Worm (Caenorhabditis elegans) whole organism, L4 larva: Measurements from ENCODE around the gene Y39B6A.42.

Experiments
- F10B5.3 ChIP-seq: sonication (generic microtip); optimal IDR thresholded peaks from 2 replicates; lab custom pipeline; 2016; ENCODE audit warnings: mild to moderate bottlenecking, missing genetic modification characterization, missing compliant biosample characterization
- F44E2.7 ChIP-seq: fragments of 200-800 bp; sonication (Bioruptor generic); IDR thresholded peaks from 2 replicates; pipeline ENCODE4 v2.1.2; 2022; ENCODE audit warnings: missing genetic modification characterization, missing compliant biosample characterization
- F49E8.2 ChIP-seq: sonication (generic microtip); optimal IDR thresholded peaks from 2 replicates; lab custom pipeline; 2016; ENCODE audit warnings: missing compliant biosample characterization, mild to moderate bottlenecking, missing genetic modification characterization, borderline replicate concordance
- T26A8.4 ChIP-seq: fragments of 200-800 bp; sonication (Bioruptor generic); IDR thresholded peaks from 2 replicates; pipeline ENCODE4 v1.3.6; 2022; ENCODE audit warnings: missing genetic modification characterization, missing compliant biosample characterization
- Y48G9A.11 ChIP-seq: fragments of 200-800 bp; sonication (Bioruptor generic); IDR thresholded peaks from 2 replicates; pipeline ENCODE4 v1.3.6; 2022; ENCODE audit warnings: missing genetic modification reagents, missing genetic modification characterization, missing compliant biosample characterization
- Y5F2A.4 ChIP-seq: fragments of 200-800 bp; sonication (Bioruptor generic); optimal IDR thresholded peaks from 2 replicates; lab custom pipeline; 2018; ENCODE audit warnings: mild to moderate bottlenecking, missing genetic modification characterization, missing compliant biosample characterization
- ZK337.2 ChIP-seq: fragments of 200-800 bp; sonication (Bioruptor generic); IDR thresholded peaks from 2 replicates; pipeline ENCODE4 v1.3.6; 2022; ENCODE audit warnings: missing genetic modification reagents, missing genetic modification characterization, missing compliant biosample characterization
- aly-2 ChIP-seq: sonication (generic microtip); optimal IDR thresholded peaks from 2 replicates; lab custom pipeline; 2018; ENCODE audit warnings: missing biosample characterization, missing genetic modification characterization
- arid-1 ChIP-seq: fragments of 200-800 bp; sonication (Bioruptor generic); conservative IDR thresholded peaks from 2 replicates; pipeline ENCODE4 v1.3.6; 2022; ENCODE audit warnings: missing genetic modification reagents, missing genetic modification characterization, missing compliant biosample characterization
- ceh-32 ChIP-seq: sonication (generic microtip); optimal IDR thresholded peaks from 2 replicates; lab custom pipeline; 2016; ENCODE audit warnings: mild to moderate bottlenecking, missing genetic modification characterization, missing compliant biosample characterization; ENCODE audit not compliant: poor library complexity
- ces-1 ChIP-seq: fragments of 150-350 bp; sonication (generic microtip); optimal IDR thresholded peaks from 4 replicates; lab custom pipeline; 2014; ENCODE audit warnings: missing biosample characterization, missing genetic modification reagents, missing genetic modification characterization
- cey-2 ChIP-seq: sonication (generic microtip); optimal IDR thresholded peaks from 3 replicates; lab custom pipeline; 2017; ENCODE audit warnings: missing genetic modification characterization, mild to moderate bottlenecking, missing compliant biosample characterization, antibody characterized with exemption, borderline replicate concordance; ENCODE audit not compliant: insufficient read depth
- ctbp-1 ChIP-seq: fragments of 200-800 bp; sonication (Bioruptor generic); IDR thresholded peaks from 2 replicates; pipeline ENCODE4 v1.3.6; 2022; ENCODE audit warnings: missing genetic modification reagents, missing genetic modification characterization, missing compliant biosample characterization
- daf-16 ChIP-seq, 3 experiments: sonication (generic microtip); optimal IDR thresholded peaks; 2 replicates each; lab custom pipeline; 2016 to 2017; ENCODE audit warnings: missing genetic modification characterization in 3 of 3, missing genetic modification reagents in 3 of 3, mild to moderate bottlenecking in 2 of 3, missing compliant biosample characterization in 2 of 3, missing biosample characterization in 1 of 3, moderate library complexity in 1 of 3
- daf-19 ChIP-seq: fragments of 200-800 bp; sonication (Bioruptor generic); conservative IDR thresholded peaks from 2 replicates; pipeline ENCODE4 v1.3.6; 2022; ENCODE audit warnings: missing genetic modification characterization, missing compliant biosample characterization
- dmd-8 ChIP-seq: fragments of 200-800 bp; sonication (Bioruptor generic); IDR thresholded peaks from 2 replicates; pipeline ENCODE4 v1.3.6; 2022; ENCODE audit warnings: missing genetic modification characterization, missing compliant biosample characterization
- dmd-9 ChIP-seq: fragments of 200-800 bp; sonication (Bioruptor generic); IDR thresholded peaks from 2 replicates; pipeline ENCODE4 v1.3.6; 2022; ENCODE audit warnings: missing genetic modification reagents, missing genetic modification characterization, missing compliant biosample characterization
- duxl-1 ChIP-seq: sonication (generic microtip); optimal IDR thresholded peaks from 2 replicates; lab custom pipeline; 2016; ENCODE audit warnings: mild to moderate bottlenecking, missing genetic modification characterization, moderate library complexity, missing compliant biosample characterization; ENCODE audit not compliant: poor library complexity
- egl-43 ChIP-seq: fragments of 200-800 bp; sonication (Bioruptor generic); IDR thresholded peaks from 2 replicates; pipeline ENCODE4 v1.3.6; 2022; ENCODE audit warnings: missing genetic modification reagents, missing genetic modification characterization, missing compliant biosample characterization
- hif-1 ChIP-seq, 2 experiments: sonication (generic microtip); optimal IDR thresholded peaks; 2 replicates each; lab custom pipeline; 2016 to 2017; ENCODE audit warnings: missing compliant biosample characterization in 2 of 2, missing genetic modification characterization in 2 of 2, missing genetic modification reagents in 2 of 2, missing genotype in 2 of 2, mild to moderate bottlenecking in 1 of 2
- lim-7 ChIP-seq: fragments of 200-800 bp; sonication (Bioruptor generic); IDR thresholded peaks from 2 replicates; pipeline ENCODE4 v1.3.6; 2022; ENCODE audit warnings: missing genetic modification characterization, missing compliant biosample characterization
- lin-15B ChIP-seq: fragments of 150-350 bp; sonication (generic microtip); optimal IDR thresholded peaks from 3 replicates; lab custom pipeline; 2014; ENCODE audit warnings: missing biosample characterization, missing genetic modification characterization
- lin-39 ChIP-seq: fragments of 150-350 bp; optimal IDR thresholded peaks from 2 replicates; lab custom pipeline; 2014; ENCODE audit warnings: missing biosample characterization, missing genetic modification reagents, missing genetic modification characterization
- mdt-29 ChIP-seq: fragments of 200-800 bp; sonication (Bioruptor generic); IDR thresholded peaks from 2 replicates; pipeline ENCODE4 v1.3.6; 2022; ENCODE audit warnings: missing genetic modification reagents, missing genetic modification characterization, missing compliant biosample characterization
- nhr-25 ChIP-seq: sonication (generic microtip); optimal IDR thresholded peaks from 2 replicates; lab custom pipeline; 2017; ENCODE audit warnings: missing genetic modification characterization, mild to moderate bottlenecking, missing compliant biosample characterization, antibody characterized with exemption, moderate library complexity, borderline replicate concordance; ENCODE audit not compliant: insufficient read depth
- nhr-41 ChIP-seq: fragments of 200-800 bp; sonication (Bioruptor generic); IDR thresholded peaks from 2 replicates; pipeline ENCODE4 v1.3.6; 2022; ENCODE audit warnings: missing genetic modification reagents, missing genetic modification characterization, missing compliant biosample characterization
- nhr-76 ChIP-seq: fragments of 150-350 bp; optimal IDR thresholded peaks from 2 replicates; lab custom pipeline; 2014; ENCODE audit warnings: missing biosample characterization, missing genetic modification characterization
- nhr-77 ChIP-seq: fragments of 150-350 bp; optimal IDR thresholded peaks from 2 replicates; lab custom pipeline; 2014; ENCODE audit warnings: missing biosample characterization, missing genetic modification characterization
- pha-4 ChIP-seq, 2 experiments: fragments of 150-350 bp in 1 of 2; fragments of 200-800 bp in 1 of 2; sonication (Bioruptor generic) in 1 of 2; IDR thresholded peaks in 1 of 2; optimal IDR thresholded peaks in 1 of 2; 2 replicates each; pipeline versions ENCODE4 v1.3.6 to Lab custom; 2014 to 2022; ENCODE audit warnings: missing genetic modification characterization in 2 of 2, missing genetic modification reagents in 2 of 2, missing biosample characterization in 1 of 2, missing compliant biosample characterization in 1 of 2
- pqm-1 ChIP-seq: sonication (generic microtip); optimal IDR thresholded peaks from 2 replicates; lab custom pipeline; 2017; ENCODE audit warnings: missing biosample characterization, missing genetic modification characterization
- skn-1 ChIP-seq: fragments of 150-350 bp; optimal IDR thresholded peaks from 2 replicates; lab custom pipeline; 2014; ENCODE audit warnings: missing biosample characterization, missing genetic modification characterization
- snpc-1.2 ChIP-seq: fragments of 200-800 bp; sonication (Bioruptor generic); IDR thresholded peaks from 2 replicates; pipeline ENCODE4 v1.3.6; 2022; ENCODE audit warnings: missing genetic modification reagents, missing genetic modification characterization, missing compliant biosample characterization
- spr-3 ChIP-seq: fragments of 200-800 bp; sonication (Bioruptor generic); optimal IDR thresholded peaks from 2 replicates; lab custom pipeline; 2018; ENCODE audit warnings: mild to moderate bottlenecking, missing genetic modification characterization, missing compliant biosample characterization
- unc-130 ChIP-seq: sonication (generic microtip); optimal IDR thresholded peaks from 2 replicates; lab custom pipeline; 2016; ENCODE audit warnings: missing genetic modification reagents, missing genetic modification characterization, missing compliant biosample characterization
- unc-62 ChIP-seq, 3 experiments: fragments of 150-350 bp in 1 of 3; sonication (generic microtip); optimal IDR thresholded peaks in 2 of 3; peaks in 1 of 3; 1 replicate in 1 of 3; 2 replicates in 2 of 3; lab custom pipeline; 2014 to 2017; ENCODE audit warnings: missing biosample characterization in 3 of 3, missing genetic modification characterization in 3 of 3, missing genetic modification reagents in 3 of 3, missing genotype in 1 of 3

Gene Y39B6A.42

DNA sequence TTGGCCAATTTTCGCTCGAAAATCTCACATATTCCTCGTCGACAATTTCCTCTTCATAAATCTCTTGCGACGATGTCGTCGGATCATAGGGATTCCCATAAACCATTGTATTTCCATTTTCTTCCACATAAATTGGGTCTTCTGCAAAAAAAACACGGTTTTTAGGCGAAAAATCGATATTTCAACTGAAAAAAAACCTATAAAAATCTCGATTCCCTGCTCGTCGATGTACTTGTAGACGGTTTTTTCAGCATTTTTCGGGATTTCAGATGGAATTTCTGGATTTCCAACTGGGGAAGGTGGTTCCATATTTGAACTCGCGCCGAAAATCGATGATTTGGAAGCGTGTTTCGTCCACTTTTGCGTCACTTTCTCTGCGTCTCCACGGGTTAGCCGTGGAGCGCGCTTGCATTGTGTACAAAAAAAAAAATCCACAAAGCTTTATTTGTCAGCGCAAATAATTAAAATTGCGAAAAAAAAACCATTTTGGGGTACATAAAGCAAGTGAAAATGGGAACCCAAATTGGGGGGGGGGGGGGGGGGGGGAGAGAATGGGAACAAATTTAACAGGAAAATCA lies 1.9 kb downstream of the Y39B6A.42 start, which contains the start of gene Y39B6A.43 (continued):
- TF ChIP-seq daf-16 (GFP tag; optimal IDR thresholded peaks at IDR 0.05; lab: Kevin White, UChicago) (peak; percentile 39 to 53), daf-16 (tag; optimal IDR thresholded peaks at IDR 0.05; lab: Kevin White, UChicago) (peak; percentile 91), nhr-76 (tag; lab: Kevin White, UChicago) (peak; percentile 55), nhr-41 (GFP tag; lab: Robert Waterston, UW) (peak; percentile 83), nhr-25 (tag; lab: Kevin White, UChicago) (peak; percentile 96), duxl-1 (tag; lab: Kevin White, UChicago) (peak; percentile 96), cey-2 (no peak), lim-7 (peak; percentile 41; the same call in 1 of the 2 replicates), F44E2.7 (GFP tag; lab: Robert Waterston, UW) (peak; percentile 81; the same call in 1 of the 2 replicates), arid-1 (GFP tag; lab: Robert Waterston, UW) (peak; percentile 97), dmd-9 (GFP tag; lab: Robert Waterston, UW) (peak; percentile 96), nhr-77 (tag; lab: Kevin White, UChicago) (peak; percentile 98), pha-4 (GFP tag; IDR thresholded peaks at IDR 0.05; lab: Robert Waterston, UW) (peak; percentile 97), pha-4 (tag; optimal IDR thresholded peaks at IDR 0.05; lab: Kevin White, UChicago) (peak; percentile 94), spr-3 (GFP tag; lab: Kevin White, UChicago) (peak; percentile 95), mdt-29 (GFP tag; lab: Robert Waterston, UW) (peak; percentile 95), lin-39 (no peak), lin-15B (tag; lab: Kevin White, UChicago) (peak; percentile 94), egl-43 (GFP tag; lab: Robert Waterston, UW) (peak; percentile 93), unc-130 (GFP tag; lab: Kevin White, UChicago) (peak; percentile 93), F10B5.3 (tag; lab: Kevin White, UChicago) (peak; percentile 69), snpc-1.2 (peak; percentile 86), daf-19 (no peak), aly-2 (tag; lab: Kevin White, UChicago) (peak; percentile 43), hif-1 (tag; optimal IDR thresholded peaks at IDR 0.05; lab: Kevin White, UChicago) (peak; percentile 53 to 91), F49E8.2 (peak; percentile 96), dmd-8 (peak; percentile 80; the same call in 1 of the 2 replicates), unc-62 (GFP tag; optimal IDR thresholded peaks at IDR 0.05 in 1 of 2; lab: Kevin White, UChicago) (peak in 1 of 2 experiments; percentile 99), unc-62 (tag; optimal IDR thresholded peaks at IDR 0.05; lab: Kevin White, UChicago) (no peak), T26A8.4 (GFP tag; lab: Robert Waterston, UW) (peak; percentile 97), ces-1 (GFP tag; lab: Kevin White, UChicago) (peak; percentile 78), ZK337.2 (GFP tag; lab: Robert Waterston, UW) (peak; percentile 84), ceh-32 (tag; lab: Kevin White, UChicago) (peak; percentile 31), pqm-1 (tag; lab: Kevin White, UChicago) (peak; percentile 11), skn-1 (tag; lab: Kevin White, UChicago) (peak; percentile 80), Y48G9A.11 (GFP tag; lab: Robert Waterston, UW) (peak; percentile 94)
- TF ChIP-seq, all 104 proteins: peak for 87

DNA sequence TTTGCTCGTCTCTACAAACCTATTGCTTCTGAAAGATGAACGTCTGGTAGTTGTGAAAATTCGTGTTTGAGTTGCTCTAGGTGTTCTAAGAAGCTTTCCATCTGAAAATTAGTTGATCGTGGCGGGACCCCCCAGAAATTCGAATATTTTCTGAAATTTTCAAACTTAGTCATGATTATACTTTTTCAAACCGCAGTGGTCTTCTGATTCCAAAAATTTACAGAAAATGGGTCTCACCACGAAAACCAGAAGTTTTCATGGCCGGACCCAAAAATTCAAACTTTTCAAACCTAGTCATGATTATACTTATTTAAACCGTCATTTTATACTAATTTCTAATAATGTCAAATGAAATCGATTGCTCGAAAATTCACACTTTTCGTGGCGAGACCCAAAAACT lies 9.4 kb downstream of the Y39B6A.42 start, which contains the start of gene ztf-20:
Gene ztf-20, minus strand, starts transcription at position 101 of the 400 bp plus-strand sequence.
- TF ChIP-seq ctbp-1 (GFP tag; lab: Robert Waterston, UW) (no peak), Y5F2A.4 (no peak)
